Fruit fly (Drosophila melanogaster) Kc167 (cell line): ENCODE data around the gene cd.

ENCODE experiments used
- Myc ChIP-seq: fragments of >200 bp; optimal IDR thresholded peaks from 2 replicates; lab custom pipeline; 2017; ENCODE audit warnings: missing external identifiers
- Sin3A ChIP-seq: fragments of >200 bp; optimal IDR thresholded peaks from 2 replicates; lab custom pipeline; 2018; ENCODE audit warnings: missing external identifiers
- h ChIP-seq: fragments of >200 bp; optimal IDR thresholded peaks from 3 replicates; lab custom pipeline; 2018; ENCODE audit warnings: missing external identifiers
- insv ChIP-seq: fragments of >200 bp; optimal IDR thresholded peaks from 3 replicates; lab custom pipeline; 2018; ENCODE audit warnings: missing external identifiers
- psq ChIP-seq: fragments of >200 bp; optimal IDR thresholded peaks from 2 replicates; lab custom pipeline; 2017; ENCODE audit warnings: missing external identifiers
- ttk ChIP-seq: sonication (Bioruptor generic); optimal IDR thresholded peaks from 2 replicates; lab custom pipeline; 2017; ENCODE audit warnings: missing external identifiers

cd gene

DNA sequence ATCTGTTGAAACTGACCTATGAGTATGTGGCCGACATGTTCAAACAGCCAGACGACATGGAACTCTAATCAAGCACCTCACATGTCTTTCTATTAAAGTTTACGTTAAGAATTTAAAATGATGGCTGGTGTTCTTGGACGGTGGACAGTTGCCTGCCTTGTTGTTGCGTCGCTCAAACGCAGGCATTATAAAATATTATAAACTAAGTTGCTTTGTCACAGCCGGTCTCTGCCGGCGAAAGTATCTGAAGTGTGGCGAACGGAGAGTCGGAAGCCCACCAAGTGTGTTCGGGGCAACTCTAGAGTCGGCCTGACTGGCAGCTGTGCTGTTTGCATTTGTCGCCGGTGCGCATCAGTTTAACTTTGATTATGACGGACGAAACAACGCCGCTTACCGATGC is at the start of gene cd:
cd (plus strand) TSS at position 301 of the 400 bp plus-strand sequence.
- no peak for TF ChIP-seq psq (lab: Kevin White, UChicago)

DNA sequence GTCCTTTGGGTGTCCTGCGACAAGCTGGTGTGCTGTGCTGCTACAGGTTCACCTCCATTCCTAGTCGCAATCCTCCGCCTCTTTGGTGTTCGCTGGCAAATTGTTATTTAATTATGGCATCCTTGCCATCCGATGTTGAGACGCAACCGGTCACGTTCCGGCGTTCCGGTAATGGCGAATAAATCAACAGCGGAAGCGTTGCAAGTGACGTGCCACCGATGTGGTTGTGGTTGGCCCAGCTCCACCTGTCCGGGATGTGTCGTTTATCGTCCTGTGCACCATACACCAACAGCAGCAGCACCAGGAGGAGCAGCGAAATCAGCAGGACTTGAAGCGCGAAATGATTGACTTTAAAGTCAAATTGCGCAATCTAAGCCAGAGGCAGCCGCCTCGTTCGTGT is 44.9 kb upstream of the cd start:
- TF ChIP-seq psq (lab: Kevin White, UChicago) (no peak), insv (lab: Kevin White, UChicago) (no peak), h (lab: Kevin White, UChicago) (no peak), Myc (lab: Kevin White, UChicago) (no peak), ttk (lab: Kevin White, UChicago) (no peak), Sin3A (lab: Kevin White, UChicago) (no peak)

DNA sequence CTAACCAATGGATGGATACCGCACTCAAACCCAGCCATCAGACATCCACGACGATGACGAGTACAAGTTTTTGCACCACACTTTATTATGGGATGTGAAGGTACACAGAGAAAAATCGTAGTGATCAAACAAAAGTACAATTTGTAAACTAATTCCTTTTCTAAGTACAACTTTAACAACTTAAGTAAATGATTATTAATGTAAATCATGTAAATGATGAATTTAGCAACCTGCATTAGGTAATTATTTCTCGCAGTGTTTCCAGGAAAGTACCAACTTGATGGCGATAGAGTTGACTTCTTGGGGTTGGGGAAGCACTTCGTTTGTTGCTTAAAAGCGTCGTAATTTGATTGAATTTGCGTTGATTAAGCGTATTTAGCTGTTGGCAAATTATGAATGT is 31.6 kb upstream of the cd start:
- TF ChIP-seq psq (lab: Kevin White, UChicago) (no peak), h (lab: Kevin White, UChicago) (no peak)

DNA sequence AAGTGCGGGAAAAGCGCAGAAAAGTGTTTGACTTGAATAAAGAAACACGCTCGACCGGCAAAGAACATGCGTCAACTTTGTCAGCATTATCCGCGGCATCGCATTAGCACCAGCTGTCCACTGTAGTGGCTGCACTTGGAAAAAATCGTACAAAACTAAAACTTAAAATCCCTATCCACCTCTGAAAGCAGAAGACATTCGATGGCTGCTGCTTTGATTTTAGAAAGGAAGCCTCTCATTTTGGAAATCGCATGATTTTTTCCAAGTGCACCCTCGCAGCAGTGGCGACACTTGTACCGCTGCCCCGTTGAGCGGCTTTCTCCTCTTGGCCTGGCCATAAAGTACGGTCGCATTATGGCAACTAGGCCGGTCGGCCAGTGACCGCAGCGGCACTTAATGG is 30.5 kb upstream of the cd start:
- no peak for TF ChIP-seq psq (lab: Kevin White, UChicago)

DNA sequence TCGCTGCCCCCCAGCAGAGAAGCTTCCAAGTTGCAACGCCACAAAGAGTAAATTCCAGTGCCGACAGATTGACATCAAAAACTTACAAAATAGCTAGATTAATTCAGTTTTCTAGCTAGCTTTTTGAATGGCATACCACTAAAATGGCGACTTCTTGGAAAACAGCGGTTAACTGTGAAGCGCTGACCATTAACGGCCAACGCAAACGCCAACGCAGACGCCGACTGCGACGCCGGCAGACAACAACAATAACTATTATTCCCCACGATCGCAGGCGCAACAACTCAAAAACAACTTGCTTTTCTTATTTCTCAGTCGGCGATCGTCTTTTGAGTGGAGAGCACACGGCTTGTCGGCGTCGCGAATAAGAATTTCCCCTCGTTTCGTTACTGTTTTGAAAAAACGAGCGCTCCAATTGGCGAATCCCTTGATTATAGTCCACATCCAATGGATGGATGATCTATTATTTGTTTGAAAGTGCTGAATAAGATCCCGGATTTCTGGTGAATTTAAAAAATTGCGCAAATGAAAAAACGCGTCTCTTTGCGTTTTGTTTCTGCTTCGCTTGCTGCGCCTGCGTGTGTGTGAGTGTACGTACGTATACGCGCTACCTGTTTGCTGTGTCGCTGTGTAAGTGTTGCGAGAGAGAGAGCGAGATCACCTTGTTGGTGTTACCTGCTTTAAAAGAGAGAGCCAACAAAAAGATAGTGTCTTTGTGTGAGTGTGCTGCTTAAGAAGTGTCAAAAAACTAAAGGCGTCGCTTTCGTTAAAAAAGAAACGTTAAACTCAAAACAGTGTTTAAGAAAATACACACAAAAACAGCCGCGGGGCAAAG is 28.1 kb upstream of the cd start:
- TF ChIP-seq Sin3A (lab: Kevin White, UChicago) (no peak), ttk (lab: Kevin White, UChicago) (no peak), h (lab: Kevin White, UChicago) (no peak), psq (lab: Kevin White, UChicago) (no peak), Myc (lab: Kevin White, UChicago) (no peak), insv (lab: Kevin White, UChicago) (no peak)

DNA sequence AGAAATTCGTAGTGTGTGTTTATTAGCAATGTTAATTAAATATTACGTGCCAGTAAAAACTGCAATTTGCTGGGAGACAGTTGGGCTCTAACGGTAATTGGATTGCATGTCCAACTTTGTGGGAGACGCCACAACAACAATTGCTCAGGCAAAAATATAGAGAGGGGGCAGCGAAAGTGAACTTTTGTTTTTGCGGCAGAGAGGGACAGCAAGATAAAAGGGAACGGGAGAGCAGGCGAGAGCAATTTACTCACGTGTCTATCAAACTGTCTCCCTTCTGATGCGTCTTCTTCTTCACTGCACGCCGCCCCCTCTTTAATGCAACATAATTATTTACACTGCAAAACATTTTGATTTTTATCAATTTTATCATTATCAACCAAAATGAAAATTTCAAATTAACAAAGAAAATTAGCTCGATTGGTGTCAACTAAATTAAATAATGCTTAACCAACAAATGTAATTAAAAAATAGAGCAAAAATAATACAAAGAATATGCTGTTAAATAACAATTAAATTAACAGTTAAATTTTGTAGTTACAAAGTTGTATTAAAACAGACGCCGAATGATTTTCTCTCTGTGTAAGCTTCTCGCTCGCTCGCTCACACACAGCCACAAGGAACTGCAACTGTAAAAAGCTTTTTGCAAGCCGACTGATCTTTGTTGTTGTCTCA is 27.3 kb upstream of the cd start:
- TF ChIP-seq insv (lab: Kevin White, UChicago) (no peak), ttk (lab: Kevin White, UChicago) (no peak), Sin3A (lab: Kevin White, UChicago) (no peak), h (lab: Kevin White, UChicago) (no peak), Myc (lab: Kevin White, UChicago) (no peak), psq (lab: Kevin White, UChicago) (no peak)

DNA sequence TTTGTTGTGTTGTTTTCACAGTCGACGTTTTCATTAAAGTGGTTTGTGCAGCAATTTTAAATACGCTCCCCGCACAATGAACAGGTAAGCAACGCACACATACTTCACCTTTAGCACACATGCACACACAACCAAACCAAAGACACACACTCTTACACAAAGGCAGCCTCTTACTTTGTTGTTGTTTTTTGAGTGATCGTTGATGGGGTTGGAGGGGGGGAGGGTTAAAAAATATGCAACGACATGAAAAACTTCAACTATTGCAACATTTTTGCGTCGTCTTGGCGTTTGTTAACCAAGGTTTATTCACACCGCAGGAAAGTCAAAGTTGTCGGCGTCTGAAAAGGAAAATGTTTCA is 26.8 kb upstream of the cd start:
- TF ChIP-seq h (lab: Kevin White, UChicago) (no peak), psq (lab: Kevin White, UChicago) (no peak), Myc (lab: Kevin White, UChicago) (no peak), Sin3A (lab: Kevin White, UChicago) (no peak), ttk (lab: Kevin White, UChicago) (no peak), insv (lab: Kevin White, UChicago) (no peak)

DNA sequence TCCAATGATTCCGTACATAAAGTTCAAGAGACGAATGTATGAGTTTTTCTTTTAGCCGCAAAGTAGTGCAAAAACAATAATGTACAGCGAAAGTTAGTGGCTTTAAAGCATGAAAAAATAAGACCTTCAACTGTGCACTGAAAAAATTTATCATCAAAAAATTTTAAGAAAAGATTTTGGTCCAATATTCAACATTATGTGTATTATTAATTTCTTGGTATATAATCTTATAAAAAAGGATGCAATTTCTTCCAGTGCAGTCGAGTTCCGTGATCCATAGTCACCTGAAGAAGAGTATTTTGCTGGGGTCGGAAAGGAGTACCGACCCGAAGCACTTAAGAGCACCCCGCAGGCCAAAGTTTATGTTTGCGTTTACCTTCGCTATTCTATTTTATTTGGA is 26.1 kb upstream of the cd start:
- TF ChIP-seq ttk (lab: Kevin White, UChicago) (no peak), Sin3A (lab: Kevin White, UChicago) (no peak), Myc (lab: Kevin White, UChicago) (no peak), psq (lab: Kevin White, UChicago) (no peak), h (lab: Kevin White, UChicago) (no peak), insv (lab: Kevin White, UChicago) (no peak)

DNA sequence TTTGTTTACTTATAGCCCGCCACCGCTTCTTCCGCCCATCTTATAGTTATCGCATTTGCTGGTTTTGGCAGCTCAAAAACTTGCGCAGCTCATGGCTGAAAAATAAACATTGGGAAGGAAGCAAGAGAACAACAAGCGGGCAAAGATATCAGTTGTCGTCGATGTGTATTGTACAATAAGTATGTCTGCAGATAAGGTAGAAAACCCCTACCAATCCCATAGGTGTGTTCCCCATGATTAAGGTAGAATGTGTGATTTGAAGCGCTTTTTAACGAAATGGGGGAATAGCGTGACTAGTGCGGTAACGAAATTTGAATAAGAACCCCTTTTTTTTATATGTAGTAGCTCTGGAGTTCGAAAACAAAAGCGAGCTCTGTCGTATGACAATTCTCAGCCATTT is 25.6 kb upstream of the cd start:
- no peak for TF ChIP-seq insv (lab: Kevin White, UChicago)
- no peak for TF ChIP-seq h (lab: Kevin White, UChicago)
- TF ChIP-seq Myc (lab: Kevin White, UChicago), result no peak
- no peak for TF ChIP-seq ttk (lab: Kevin White, UChicago)
- TF ChIP-seq psq (lab: Kevin White, UChicago), result no peak
- no peak for TF ChIP-seq Sin3A (lab: Kevin White, UChicago)

DNA sequence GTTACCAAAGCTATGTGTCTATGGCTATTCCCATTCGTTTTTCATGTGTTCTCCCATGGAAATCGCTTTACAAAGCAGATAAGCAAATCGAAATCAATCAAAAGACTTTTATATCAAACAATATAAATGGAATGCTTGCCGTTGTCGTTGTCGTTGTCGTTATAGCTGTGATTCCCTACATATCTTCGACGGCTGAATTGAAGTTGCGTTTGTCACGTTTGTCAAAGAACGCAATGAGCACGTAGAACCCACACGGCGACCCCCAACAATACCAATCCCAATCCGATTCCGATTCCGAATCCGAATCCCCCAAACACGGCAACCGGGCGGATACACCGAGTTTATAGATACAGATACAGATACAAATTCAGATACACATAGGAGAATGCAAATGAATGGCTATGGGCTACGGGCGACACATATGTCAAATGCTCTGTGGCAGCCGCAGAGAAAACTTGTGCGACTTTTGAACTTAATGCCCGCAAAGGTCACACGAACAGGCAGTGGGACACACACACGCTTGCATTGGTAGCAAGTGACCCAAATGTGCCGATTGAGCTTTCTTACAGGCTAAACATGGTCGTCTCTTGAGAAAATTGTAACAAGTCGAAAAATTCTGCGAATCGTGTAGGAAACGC is 24.9 kb upstream of the cd start:
- TF ChIP-seq Myc (lab: Kevin White, UChicago) (no peak), ttk (lab: Kevin White, UChicago) (no peak), psq (lab: Kevin White, UChicago) (no peak), Sin3A (lab: Kevin White, UChicago) (no peak), insv (lab: Kevin White, UChicago) (no peak), h (lab: Kevin White, UChicago) (no peak)

DNA sequence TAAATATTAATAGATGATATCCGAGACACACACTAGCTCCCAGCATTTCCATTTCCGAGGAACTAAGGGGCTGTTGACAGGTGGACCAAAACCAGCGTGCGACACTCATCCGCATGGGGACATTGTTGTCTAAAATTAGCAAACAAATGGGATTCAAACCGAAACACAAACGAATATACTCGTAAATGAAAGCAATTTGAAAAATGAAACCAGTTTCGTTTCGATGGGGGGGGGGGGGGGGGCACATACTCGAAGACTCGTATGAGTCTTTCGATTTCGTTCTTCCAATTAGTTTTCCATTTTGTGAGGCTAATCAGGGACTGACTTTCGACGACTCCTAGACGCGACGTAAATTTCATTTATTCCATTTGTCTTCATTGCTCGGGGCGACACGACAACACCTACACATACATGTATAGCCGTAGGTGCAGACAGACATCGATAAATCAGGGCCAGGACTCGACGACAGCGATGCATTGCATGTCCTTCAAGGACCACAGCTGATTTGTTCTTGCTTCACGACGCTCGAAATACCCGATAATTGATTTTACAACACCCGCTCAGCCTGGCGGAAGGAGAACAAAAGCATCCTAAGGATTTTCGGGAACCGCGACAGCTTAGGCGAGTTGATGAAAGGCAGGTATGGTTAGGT is 21.9 kb upstream of the cd start:
- TF ChIP-seq psq (lab: Kevin White, UChicago) (no peak), h (lab: Kevin White, UChicago) (no peak), Myc (lab: Kevin White, UChicago) (no peak), Sin3A (lab: Kevin White, UChicago) (no peak), ttk (lab: Kevin White, UChicago) (no peak), insv (lab: Kevin White, UChicago) (no peak)
